Fruit fly (Drosophila melanogaster) whole organism, embryonic: ENCODE measurements around the gene Tango5.
A peak's percentile ranks its signal among the peaks of the same experiment; 100 is the strongest.

Experiments used
- Atf-2 ChIP-seq: fragments of 200-800 bp; sonication (Bioruptor generic); optimal IDR thresholded peaks from 2 replicates; lab custom pipeline; 2016; ENCODE audit warnings: missing biosample characterization, missing genetic modification characterization
- Atf3 ChIP-seq: fragments of 200-800 bp; sonication (Bioruptor generic); optimal IDR thresholded peaks from 3 replicates; lab custom pipeline; 2016; ENCODE audit warnings: missing biosample characterization, missing genetic modification characterization
- Blimp-1 ChIP-seq: fragments of 200-800 bp; sonication (Bioruptor generic); optimal IDR thresholded peaks from 3 replicates; lab custom pipeline; 2018; ENCODE audit warnings: missing biosample characterization, missing genetic modification characterization, mild to moderate bottlenecking, moderate library complexity, missing genetic modification reagents
- Bteb2 ChIP-seq: fragments of 200-800 bp; sonication (Bioruptor generic); optimal IDR thresholded peaks from 2 replicates; lab custom pipeline; 2016; ENCODE audit warnings: missing biosample characterization, missing genetic modification characterization
- CG10543 ChIP-seq: fragments of 200-800 bp; sonication (Bioruptor generic); optimal IDR thresholded peaks from 3 replicates; lab custom pipeline; 2017; ENCODE audit warnings: missing biosample characterization, mild to moderate bottlenecking, missing genetic modification characterization, moderate library complexity
- CG11560 ChIP-seq: fragments of 200-800 bp; sonication (Bioruptor generic); IDR thresholded peaks from 3 replicates; pipeline ENCODE4 v1.3.6; 2022; ENCODE audit warnings: missing biosample characterization, missing genetic modification characterization
- CG12391 ChIP-seq: fragments of 200-800 bp; sonication (Bioruptor generic); optimal IDR thresholded peaks from 3 replicates; lab custom pipeline; 2018; ENCODE audit warnings: missing biosample characterization, mild to moderate bottlenecking, missing genetic modification characterization, moderate library complexity
- CG12659 ChIP-seq: fragments of 200-800 bp; sonication (Bioruptor generic); optimal IDR thresholded peaks from 3 replicates; lab custom pipeline; 2017; ENCODE audit warnings: mild to moderate bottlenecking, missing biosample characterization, missing genetic modification reagents, missing genetic modification characterization
- CG15696 ChIP-seq: fragments of 200-800 bp; sonication (Bioruptor generic); optimal IDR thresholded peaks from 2 replicates; lab custom pipeline; 2019; ENCODE audit warnings: missing biosample characterization, mild to moderate bottlenecking, missing genetic modification characterization, moderate library complexity
- CG1603 ChIP-seq: fragments of 200-800 bp; sonication (Bioruptor generic); optimal IDR thresholded peaks from 2 replicates; lab custom pipeline; 2019; ENCODE audit warnings: missing biosample characterization, mild to moderate bottlenecking, missing genetic modification characterization, moderate library complexity
- CG17328 ChIP-seq: fragments of 200-800 bp; sonication (Bioruptor generic); IDR thresholded peaks from 2 replicates; pipeline ENCODE4 v1.3.6; 2022; ENCODE audit warnings: missing biosample characterization, missing genetic modification characterization
- CG18599 ChIP-seq: fragments of 200-800 bp; sonication (Bioruptor generic); optimal IDR thresholded peaks from 3 replicates; lab custom pipeline; 2017; ENCODE audit warnings: missing biosample characterization, missing genetic modification characterization, mild to moderate bottlenecking, moderate library complexity, missing genetic modification reagents
- CG2712 ChIP-seq: fragments of 200-800 bp; optimal IDR thresholded peaks from 3 replicates; lab custom pipeline; 2019; ENCODE audit warnings: missing biosample characterization, mild to moderate bottlenecking, missing genetic modification characterization, moderate library complexity
- CG30431 ChIP-seq: fragments of 200-800 bp; sonication (Bioruptor generic); optimal IDR thresholded peaks from 2 replicates; lab custom pipeline; 2017; ENCODE audit warnings: missing biosample characterization, missing genetic modification characterization
- CG31365 ChIP-seq: fragments of 200-800 bp; sonication (Bioruptor generic); optimal IDR thresholded peaks from 2 replicates; lab custom pipeline; 2018; ENCODE audit warnings: missing biosample characterization, mild to moderate bottlenecking, missing genetic modification characterization
- CG31441 ChIP-seq: fragments of 200-800 bp; sonication (Bioruptor generic); IDR thresholded peaks from 2 replicates; pipeline ENCODE4 v1.3.6; 2022; ENCODE audit warnings: missing biosample characterization, missing genetic modification characterization
- CG4707 ChIP-seq: fragments of 200-800 bp; sonication (Bioruptor generic); optimal IDR thresholded peaks from 2 replicates; lab custom pipeline; 2018; ENCODE audit warnings: missing biosample characterization, mild to moderate bottlenecking, missing genetic modification characterization, moderate library complexity
- CG4820 ChIP-seq: fragments of 200-800 bp; sonication (Bioruptor generic); optimal IDR thresholded peaks from 3 replicates; lab custom pipeline; 2016; ENCODE audit warnings: missing biosample characterization, missing genetic modification characterization
- CG6683 ChIP-seq: fragments of 200-800 bp; sonication (Bioruptor generic); optimal IDR thresholded peaks from 2 replicates; lab custom pipeline; 2017; ENCODE audit warnings: missing biosample characterization, mild to moderate bottlenecking, missing genetic modification characterization, missing genetic modification reagents
- CG7745 ChIP-seq: fragments of 200-800 bp; sonication (Bioruptor generic); optimal IDR thresholded peaks from 2 replicates; lab custom pipeline; 2018; ENCODE audit warnings: missing biosample characterization, mild to moderate bottlenecking, missing genetic modification characterization, moderate library complexity
- CG7928 ChIP-seq: fragments of 200-800 bp; sonication (Bioruptor generic); optimal IDR thresholded peaks from 2 replicates; lab custom pipeline; 2017; ENCODE audit warnings: missing biosample characterization, mild to moderate bottlenecking, missing genetic modification characterization
- Chrac-16 ChIP-seq: fragments of 200-800 bp; sonication (Bioruptor generic); optimal IDR thresholded peaks from 3 replicates; lab custom pipeline; 2016; ENCODE audit warnings: missing biosample characterization, missing genetic modification characterization
- CkIIα-i1 ChIP-seq: fragments of 200-800 bp; sonication (Bioruptor generic); IDR thresholded peaks from 2 replicates; pipeline ENCODE4 v1.3.6; 2022; ENCODE audit warnings: missing biosample characterization, missing genetic modification characterization
- D ChIP-seq, 2 experiments: fragments of 200-800 bp in 1 of 2; fragments of >200 bp in 1 of 2; sonication (Bioruptor generic) in 1 of 2; optimal IDR thresholded peaks; 2 replicates in 1 of 2; 3 replicates in 1 of 2; lab custom pipeline; 2017; ENCODE audit warnings: mild to moderate bottlenecking in 1 of 2, missing biosample characterization in 1 of 2, missing genetic modification characterization in 1 of 2, missing genetic modification reagents in 1 of 2
- D19A ChIP-seq: fragments of 200-800 bp; optimal IDR thresholded peaks from 3 replicates; lab custom pipeline; 2019; ENCODE audit warnings: missing biosample characterization, mild to moderate bottlenecking, missing genetic modification characterization, moderate library complexity
- Dip2 ChIP-seq: fragments of 200-800 bp; sonication (Bioruptor generic); IDR thresholded peaks from 2 replicates; pipeline ENCODE4 v1.3.6; 2022; ENCODE audit warnings: missing biosample characterization, missing genetic modification characterization
- Drgx ChIP-seq: fragments of 200-800 bp; sonication (Bioruptor generic); IDR thresholded peaks from 2 replicates; pipeline ENCODE4 v1.3.6; 2022; ENCODE audit warnings: missing biosample characterization, missing genetic modification characterization
- Eip74EF ChIP-seq, 2 experiments: fragments of 200-800 bp in 1 of 2; fragments of >200 bp in 1 of 2; sonication (Bioruptor generic) in 1 of 2; optimal IDR thresholded peaks; 2 replicates each; lab custom pipeline; 2017 to 2019; ENCODE audit warnings: missing biosample characterization in 2 of 2, missing genetic modification characterization in 2 of 2, mild to moderate bottlenecking in 1 of 2, moderate library complexity in 1 of 2
- Gsc ChIP-seq: fragments of 200-800 bp; sonication (Bioruptor generic); IDR thresholded peaks from 2 replicates; pipeline ENCODE4 v1.3.6; 2022; ENCODE audit warnings: missing biosample characterization, missing genetic modification characterization
- H15 ChIP-seq: fragments of 200-800 bp; sonication (Bioruptor generic); IDR thresholded peaks from 3 replicates; pipeline ENCODE4 v1.3.6; 2022; ENCODE audit warnings: missing biosample characterization, missing genetic modification characterization
- Lim3 ChIP-seq: fragments of 200-800 bp; sonication (Bioruptor generic); IDR thresholded peaks from 2 replicates; pipeline ENCODE4 v1.3.6; 2022; ENCODE audit warnings: missing biosample characterization, missing genetic modification characterization
- Lpt ChIP-seq: fragments of >200 bp; optimal IDR thresholded peaks from 2 replicates; lab custom pipeline; 2018; ENCODE audit warnings: missing biosample characterization, missing genetic modification characterization
- MESR4 ChIP-seq: fragments of 200-800 bp; sonication (Bioruptor generic); optimal IDR thresholded peaks from 2 replicates; lab custom pipeline; 2018; ENCODE audit warnings: missing biosample characterization, mild to moderate bottlenecking, missing genetic modification characterization, moderate library complexity
- Trl ChIP-seq, 3 experiments: fragments of >200 bp in 2 of 3; fragments of 200-800 bp in 1 of 3; sonication (Bioruptor generic) in 1 of 3; optimal IDR thresholded peaks; 2 replicates in 1 of 3; 3 replicates in 2 of 3; lab custom pipeline; 2016 to 2017; ENCODE audit warnings: missing biosample characterization in 1 of 3, missing genetic modification characterization in 1 of 3
- ash1 ChIP-seq: fragments of 200-800 bp; sonication (Bioruptor generic); optimal IDR thresholded peaks from 2 replicates; lab custom pipeline; 2018; ENCODE audit warnings: missing biosample characterization, mild to moderate bottlenecking, missing genetic modification characterization
- bab2 ChIP-seq: fragments of 200-800 bp; sonication (Bioruptor generic); optimal IDR thresholded peaks from 2 replicates; lab custom pipeline; 2016; ENCODE audit warnings: missing biosample characterization, missing genetic modification characterization
- bowl ChIP-seq: fragments of 200-800 bp; sonication (Bioruptor generic); IDR thresholded peaks from 2 replicates; pipeline ENCODE4 v1.3.6; 2022; ENCODE audit warnings: missing biosample characterization, missing genetic modification characterization
- caup ChIP-seq: fragments of 200-800 bp; sonication (Bioruptor generic); optimal IDR thresholded peaks from 3 replicates; lab custom pipeline; 2017; ENCODE audit warnings: missing biosample characterization, mild to moderate bottlenecking, missing genetic modification characterization, moderate library complexity; ENCODE audit not compliant: severe bottlenecking
- chif ChIP-seq, 2 experiments: fragments of 200-800 bp; sonication (Bioruptor generic); optimal IDR thresholded peaks; 3 replicates each; lab custom pipeline; 2016; ENCODE audit warnings: missing biosample characterization in 2 of 2, missing genetic modification characterization in 2 of 2
- exex ChIP-seq: fragments of 200-800 bp; sonication (Bioruptor generic); optimal IDR thresholded peaks from 4 replicates; lab custom pipeline; 2018; ENCODE audit warnings: missing biosample characterization, mild to moderate bottlenecking, missing genetic modification characterization, moderate library complexity
- fd3F ChIP-seq: fragments of 200-800 bp; sonication (Bioruptor generic); optimal IDR thresholded peaks from 2 replicates; lab custom pipeline; 2018; ENCODE audit warnings: missing biosample characterization, mild to moderate bottlenecking, missing genetic modification characterization, moderate library complexity
- fd64A ChIP-seq: fragments of 200-800 bp; sonication (Bioruptor generic); optimal IDR thresholded peaks from 3 replicates; lab custom pipeline; 2018; ENCODE audit warnings: missing biosample characterization, mild to moderate bottlenecking, missing genetic modification characterization
- fd96Cb ChIP-seq: fragments of 200-800 bp; sonication (Bioruptor generic); optimal IDR thresholded peaks from 2 replicates; lab custom pipeline; 2018; ENCODE audit warnings: missing biosample characterization, mild to moderate bottlenecking, missing genetic modification characterization, moderate library complexity
- ftz-f1 ChIP-seq: fragments of 200-800 bp; sonication (Bioruptor generic); optimal IDR thresholded peaks from 2 replicates; lab custom pipeline; 2016; ENCODE audit warnings: missing biosample characterization, missing genetic modification characterization
- knrl ChIP-seq: fragments of 200-800 bp; sonication (Bioruptor generic); IDR thresholded peaks from 3 replicates; pipeline ENCODE4 v1.3.6; 2022; ENCODE audit warnings: missing biosample characterization, missing genetic modification characterization; ENCODE audit not compliant: partially characterized antibody
- nmo ChIP-seq: fragments of 200-800 bp; sonication (Bioruptor generic); optimal IDR thresholded peaks from 2 replicates; lab custom pipeline; 2018; ENCODE audit warnings: missing biosample characterization, mild to moderate bottlenecking, missing genetic modification characterization, moderate library complexity
- tin ChIP-seq: fragments of 200-800 bp; sonication (Bioruptor generic); optimal IDR thresholded peaks from 3 replicates; lab custom pipeline; 2016; ENCODE audit warnings: missing biosample characterization, missing genetic modification characterization
- trem ChIP-seq: fragments of 200-800 bp; optimal IDR thresholded peaks from 3 replicates; lab custom pipeline; 2019; ENCODE audit warnings: missing biosample characterization, mild to moderate bottlenecking, missing genetic modification characterization, moderate library complexity
- ttk ChIP-seq: fragments of 200-800 bp; sonication (Bioruptor generic); IDR thresholded peaks from 2 replicates; pipeline ENCODE4 v2.1.2; 2022; ENCODE audit warnings: missing biosample characterization, missing genetic modification characterization

Tango5 gene

dm6 chrX:10731801-10732200 is 32.4 kb downstream of the Tango5 start (continued):
- TF ChIP-seq Trl (optimal IDR thresholded peaks at IDR 0.05; lab: Kevin White, UChicago), result peak in 1 of 2 experiments; percentile 28
- TF ChIP-seq Trl (GFP tag; optimal IDR thresholded peaks at IDR 0.05; lab: Kevin White, UChicago), result peak; percentile 15
- TF ChIP-seq fd96Cb (tag; lab: Kevin White, UChicago), result peak; percentile 62
- no peak for TF ChIP-seq ftz-f1
- TF ChIP-seq bab2 (GFP tag; lab: Kevin White, UChicago), result peak; percentile 32
- TF ChIP-seq D (optimal IDR thresholded peaks at IDR 0.05; lab: Kevin White, UChicago), result no peak
- TF ChIP-seq D (GFP tag; optimal IDR thresholded peaks at IDR 0.05; lab: Kevin White, UChicago), result peak; percentile 52
- peak; percentile 77 for TF ChIP-seq CG31441 (GFP tag; lab: Robert Waterston, UW)
- peak; percentile 60 for TF ChIP-seq nmo (GFP tag; lab: Kevin White, UChicago)
- TF ChIP-seq Dip2 (GFP tag; lab: Robert Waterston, UW), result no peak
- TF ChIP-seq CG1603, result peak; percentile 22
- TF ChIP-seq exex, result peak; percentile 11
- no peak for TF ChIP-seq MESR4 (GFP tag; lab: Kevin White, UChicago)
- peak; percentile 63 for TF ChIP-seq Blimp-1 (GFP tag; lab: Kevin White, UChicago)
- TF ChIP-seq CG31365 (tag; lab: Kevin White, UChicago), result no peak
- peak; percentile 60; the same call in 1 of the 2 replicates for TF ChIP-seq CG17328 (GFP tag; lab: Robert Waterston, UW)
- TF ChIP-seq Bteb2, result peak; percentile 9
- TF ChIP-seq ash1 (GFP tag; lab: Kevin White, UChicago), result no peak
- TF ChIP-seq bowl (GFP tag; lab: Robert Waterston, UW), result no peak
- TF ChIP-seq CG12391 (tag; lab: Kevin White, UChicago), result peak; percentile 79
- no peak for TF ChIP-seq CG4707 (GFP tag; lab: Kevin White, UChicago)
- peak; percentile 41 for TF ChIP-seq CG6683 (GFP tag; lab: Kevin White, UChicago)
- no peak for TF ChIP-seq Lim3 (GFP tag; lab: Robert Waterston, UW)
- peak; percentile 18 for TF ChIP-seq Atf3
- no peak for TF ChIP-seq CG7745 (tag; lab: Kevin White, UChicago)
- no peak for TF ChIP-seq Gsc (GFP tag; lab: Robert Waterston, UW)
- TF ChIP-seq CG18599, result peak; percentile 82
- peak; percentile 24 for TF ChIP-seq Atf-2
- TF ChIP-seq fd3F (GFP tag; lab: Kevin White, UChicago), result peak; percentile 34
- peak; percentile 10 to 46 for TF ChIP-seq chif (GFP tag; optimal IDR thresholded peaks at IDR 0.05; lab: Kevin White, UChicago)
- TF ChIP-seq CG15696 (tag; lab: Kevin White, UChicago), result peak; percentile 46
- TF ChIP-seq CkIIα-i1 (GFP tag; lab: Robert Waterston, UW), result no peak
- TF ChIP-seq caup (GFP tag; lab: Kevin White, UChicago), result peak; percentile 52
- no peak for TF ChIP-seq CG11560 (tag; lab: Robert Waterston, UW)
- no peak for TF ChIP-seq CG30431 (GFP tag; lab: Kevin White, UChicago)
- peak; percentile 52 for TF ChIP-seq trem (tag; lab: Kevin White, UChicago)
- TF ChIP-seq knrl (GFP tag; lab: Robert Waterston, UW), result no peak
- TF ChIP-seq Eip74EF (GFP tag; optimal IDR thresholded peaks at IDR 0.05; lab: Kevin White, UChicago), result peak in 1 of 2 experiments; percentile 27
- TF ChIP-seq fd64A, result no peak
- TF ChIP-seq ttk (GFP tag; lab: Robert Waterston, UW), result peak; percentile 40; the same call in 1 of the 2 replicates
- no peak for TF ChIP-seq CG7928
- TF ChIP-seq H15 (GFP tag; lab: Robert Waterston, UW), result peak; percentile 48; the same call in 2 of the 3 replicates
- TF ChIP-seq Drgx (GFP tag; lab: Robert Waterston, UW), result no peak
- peak; percentile 34 for TF ChIP-seq tin (GFP tag; lab: Kevin White, UChicago)
- peak; percentile 31 for TF ChIP-seq CG12659 (GFP tag; lab: Kevin White, UChicago)
- TF ChIP-seq Lpt (GFP tag; lab: Kevin White, UChicago), result no peak
- no peak for TF ChIP-seq CG10543 (GFP tag; lab: Kevin White, UChicago)
- TF ChIP-seq CG4820 (GFP tag; lab: Kevin White, UChicago), result peak; percentile 30
- TF ChIP-seq Chrac-16 (GFP tag; lab: Kevin White, UChicago), result peak; percentile 43
- peak; percentile 93 for TF ChIP-seq D19A
- TF ChIP-seq CG2712, result peak; percentile 78
